Fruit fly (Drosophila melanogaster) whole organism, embryonic: Measurements from ENCODE around the gene net.

Experiments used
- ATbp ChIP-seq: fragments of 200-800 bp; sonication (Bioruptor generic); optimal IDR thresholded peaks from 2 replicates; lab custom pipeline; 2017; ENCODE audit warnings: missing biosample characterization, mild to moderate bottlenecking, missing genetic modification characterization, missing genetic modification reagents
- Blimp-1 ChIP-seq: fragments of 200-800 bp; sonication (Bioruptor generic); optimal IDR thresholded peaks from 3 replicates; lab custom pipeline; 2018; ENCODE audit warnings: missing biosample characterization, missing genetic modification characterization, mild to moderate bottlenecking, moderate library complexity, missing genetic modification reagents
- CG10267 ChIP-seq: fragments of 200-800 bp; sonication (Bioruptor generic); optimal IDR thresholded peaks from 2 replicates; lab custom pipeline; 2018; ENCODE audit warnings: missing biosample characterization, mild to moderate bottlenecking, missing genetic modification characterization, moderate library complexity
- CG11085 ChIP-seq: fragments of 200-800 bp; sonication (Bioruptor generic); IDR thresholded peaks from 2 replicates; pipeline ENCODE4 v1.3.6; 2022; ENCODE audit warnings: missing biosample characterization, missing genetic modification characterization
- CG11456 ChIP-seq: fragments of 200-800 bp; sonication (Bioruptor generic); IDR thresholded peaks from 3 replicates; pipeline ENCODE4 v1.3.6; 2022; ENCODE audit warnings: missing biosample characterization, missing genetic modification characterization
- CG11695 ChIP-seq: fragments of 200-800 bp; sonication (Bioruptor generic); IDR thresholded peaks from 3 replicates; pipeline ENCODE4 v1.3.6; 2022; ENCODE audit warnings: missing biosample characterization, missing genetic modification characterization
- CG15073 ChIP-seq: fragments of 200-800 bp; sonication (Bioruptor generic); optimal IDR thresholded peaks from 2 replicates; lab custom pipeline; 2016; ENCODE audit warnings: missing biosample characterization, missing genetic modification characterization
- CG15514 ChIP-seq: fragments of 200-800 bp; sonication (Bioruptor generic); optimal IDR thresholded peaks from 3 replicates; lab custom pipeline; 2017; ENCODE audit warnings: missing biosample characterization, missing genetic modification characterization, mild to moderate bottlenecking, moderate library complexity, missing genetic modification reagents
- CG15601 ChIP-seq: fragments of 200-800 bp; sonication (Bioruptor generic); optimal IDR thresholded peaks from 3 replicates; lab custom pipeline; 2019; ENCODE audit warnings: missing biosample characterization, mild to moderate bottlenecking, missing genetic modification characterization, moderate library complexity
- CG17186 ChIP-seq: fragments of 200-800 bp; sonication (Bioruptor generic); optimal IDR thresholded peaks from 3 replicates; lab custom pipeline; 2017; ENCODE audit warnings: missing biosample characterization, missing genetic modification reagents, missing genetic modification characterization
- CG17328 ChIP-seq: fragments of 200-800 bp; sonication (Bioruptor generic); IDR thresholded peaks from 2 replicates; pipeline ENCODE4 v1.3.6; 2022; ENCODE audit warnings: missing biosample characterization, missing genetic modification characterization
- CG17359 ChIP-seq: fragments of 200-800 bp; sonication (Bioruptor generic); optimal IDR thresholded peaks from 3 replicates; lab custom pipeline; 2018; ENCODE audit warnings: missing biosample characterization, mild to moderate bottlenecking, missing genetic modification characterization, moderate library complexity
- CG2129 ChIP-seq: fragments of 200-800 bp; sonication (Bioruptor generic); IDR thresholded peaks from 2 replicates; pipeline ENCODE4 v1.3.6; 2022; ENCODE audit warnings: missing biosample characterization, missing genetic modification characterization; ENCODE audit not compliant: partially characterized antibody
- CG2199 ChIP-seq: fragments of 200-800 bp; sonication (Bioruptor generic); IDR thresholded peaks from 3 replicates; pipeline ENCODE4 v1.3.6; 2022; ENCODE audit warnings: missing biosample characterization, missing genetic modification characterization
- CG33213 ChIP-seq: fragments of 200-800 bp; sonication (Bioruptor generic); optimal IDR thresholded peaks from 3 replicates; lab custom pipeline; 2016; ENCODE audit warnings: missing biosample characterization, missing genetic modification characterization
- CG34422 ChIP-seq: fragments of 200-800 bp; sonication (Bioruptor generic); IDR thresholded peaks from 3 replicates; pipeline ENCODE4 v1.3.6; 2022; ENCODE audit warnings: missing biosample characterization, missing genetic modification characterization
- CG4617 ChIP-seq: fragments of 200-800 bp; sonication (Bioruptor generic); optimal IDR thresholded peaks from 3 replicates; lab custom pipeline; 2016; ENCODE audit warnings: missing biosample characterization, missing genetic modification characterization, borderline replicate concordance
- CG5953 ChIP-seq: fragments of 200-800 bp; sonication (Bioruptor generic); IDR thresholded peaks from 2 replicates; pipeline ENCODE4 v1.3.6; 2022; ENCODE audit warnings: missing biosample characterization, missing genetic modification characterization
- CG6254 ChIP-seq: fragments of 200-800 bp; sonication (Bioruptor generic); optimal IDR thresholded peaks from 3 replicates; lab custom pipeline; 2017; ENCODE audit warnings: mild to moderate bottlenecking, missing biosample characterization, missing genetic modification reagents, missing genetic modification characterization
- CG6272 ChIP-seq: fragments of 200-800 bp; sonication (Bioruptor generic); IDR thresholded peaks from 2 replicates; pipeline ENCODE4 v1.3.6; 2022; ENCODE audit warnings: missing biosample characterization, missing genetic modification characterization
- CG6791 ChIP-seq: fragments of 200-800 bp; sonication (Bioruptor generic); IDR thresholded peaks from 3 replicates; pipeline ENCODE4 v1.3.6; 2022; ENCODE audit warnings: missing biosample characterization, missing genetic modification characterization; ENCODE audit not compliant: partially characterized antibody
- CG7745 ChIP-seq: fragments of 200-800 bp; sonication (Bioruptor generic); optimal IDR thresholded peaks from 2 replicates; lab custom pipeline; 2018; ENCODE audit warnings: missing biosample characterization, mild to moderate bottlenecking, missing genetic modification characterization, moderate library complexity
- CG9609 ChIP-seq: fragments of 200-800 bp; sonication (Bioruptor generic); optimal IDR thresholded peaks from 3 replicates; lab custom pipeline; 2016; ENCODE audit warnings: missing biosample characterization, missing genetic modification characterization
- CTCF ChIP-seq: fragments of 200-800 bp; sonication (Bioruptor generic); optimal IDR thresholded peaks from 2 replicates; lab custom pipeline; 2017; ENCODE audit warnings: missing biosample characterization, mild to moderate bottlenecking, missing genetic modification characterization, moderate library complexity
- HLHmδ ChIP-seq: fragments of 200-800 bp; sonication (Bioruptor generic); optimal IDR thresholded peaks from 2 replicates; lab custom pipeline; 2018; ENCODE audit warnings: missing biosample characterization, mild to moderate bottlenecking, missing genetic modification characterization, moderate library complexity
- Med ChIP-seq: fragments of 200-800 bp; sonication (Bioruptor generic); peaks from one replicate; lab custom pipeline; 2016; ENCODE audit warnings: missing biosample characterization, missing genetic modification characterization, mild to moderate bottlenecking, inconsistent platforms, moderate library complexity
- Oaz ChIP-seq: fragments of 200-800 bp; sonication (Bioruptor generic); IDR thresholded peaks from 2 replicates; pipeline ENCODE4 v1.3.6; 2022; ENCODE audit warnings: missing biosample characterization, missing genetic modification characterization
- Rx ChIP-seq: fragments of 200-800 bp; sonication (Bioruptor generic); IDR thresholded peaks from 2 replicates; pipeline ENCODE4 v1.3.6; 2022; ENCODE audit warnings: missing biosample characterization, missing genetic modification characterization
- ase ChIP-seq: fragments of 200-800 bp; sonication (Bioruptor generic); IDR thresholded peaks from 3 replicates; pipeline ENCODE4 v1.3.6; 2022; ENCODE audit warnings: missing biosample characterization, missing genetic modification characterization
- chm ChIP-seq: fragments of 200-800 bp; sonication (Bioruptor generic); IDR thresholded peaks from 2 replicates; pipeline ENCODE4 v1.3.6; 2022; ENCODE audit warnings: missing biosample characterization, missing genetic modification characterization
- cwo ChIP-seq: fragments of 200-800 bp; sonication (Bioruptor generic); optimal IDR thresholded peaks from 3 replicates; lab custom pipeline; 2017; ENCODE audit warnings: missing biosample characterization, missing genetic modification characterization, mild to moderate bottlenecking, moderate library complexity, missing genetic modification reagents
- exex ChIP-seq: fragments of 200-800 bp; sonication (Bioruptor generic); optimal IDR thresholded peaks from 4 replicates; lab custom pipeline; 2018; ENCODE audit warnings: missing biosample characterization, mild to moderate bottlenecking, missing genetic modification characterization, moderate library complexity
- gro ChIP-seq: fragments of 200-800 bp; sonication (Bioruptor generic); optimal IDR thresholded peaks from 2 replicates; lab custom pipeline; 2016; ENCODE audit warnings: missing biosample characterization, missing genetic modification characterization
- ken ChIP-seq: fragments of 200-800 bp; sonication (Bioruptor generic); IDR thresholded peaks from 3 replicates; pipeline ENCODE4 v1.3.6; 2022; ENCODE audit warnings: missing biosample characterization, missing genetic modification characterization
- kni ChIP-seq: fragments of 200-800 bp; sonication (Bioruptor generic); optimal IDR thresholded peaks from 3 replicates; lab custom pipeline; 2017; ENCODE audit warnings: mild to moderate bottlenecking, missing biosample characterization, missing genetic modification reagents, missing genetic modification characterization
- lov ChIP-seq, 2 experiments: fragments of 200-800 bp in 1 of 2; fragments of >200 bp in 1 of 2; sonication (Bioruptor generic) in 1 of 2; IDR thresholded peaks in 1 of 2; optimal IDR thresholded peaks in 1 of 2; 2 replicates in 1 of 2; 3 replicates in 1 of 2; pipeline versions ENCODE4 v1.3.6 to Lab custom; 2017 to 2022; ENCODE audit warnings: missing biosample characterization in 1 of 2, missing genetic modification characterization in 1 of 2
- mirr ChIP-seq: fragments of 200-800 bp; sonication (Bioruptor generic); optimal IDR thresholded peaks from 3 replicates; lab custom pipeline; 2018; ENCODE audit warnings: missing biosample characterization, mild to moderate bottlenecking, missing genetic modification characterization
- nom ChIP-seq: fragments of 200-800 bp; sonication (Bioruptor generic); optimal IDR thresholded peaks from 2 replicates; lab custom pipeline; 2017; ENCODE audit warnings: missing biosample characterization, missing genetic modification characterization, mild to moderate bottlenecking, moderate library complexity, missing genetic modification reagents
- peb ChIP-seq: fragments of 200-800 bp; sonication (Bioruptor generic); IDR thresholded peaks from 2 replicates; pipeline ENCODE4 v1.3.6; 2022; ENCODE audit warnings: missing biosample characterization, missing genetic modification characterization
- pros ChIP-seq: fragments of 200-800 bp; sonication (Bioruptor generic); optimal IDR thresholded peaks from 3 replicates; lab custom pipeline; 2019; ENCODE audit warnings: missing biosample characterization, mild to moderate bottlenecking, missing genetic modification characterization, moderate library complexity
- slbo ChIP-seq: fragments of 200-800 bp; sonication (Bioruptor generic); IDR thresholded peaks from 2 replicates; pipeline ENCODE4 v1.3.6; 2022; ENCODE audit warnings: missing biosample characterization, missing genetic modification characterization
- sob ChIP-seq: fragments of 200-800 bp; sonication (Bioruptor generic); IDR thresholded peaks from 2 replicates; pipeline ENCODE4 v1.3.6; 2022; ENCODE audit warnings: missing biosample characterization, missing genetic modification characterization
- sug ChIP-seq: fragments of 200-800 bp; optimal IDR thresholded peaks from 2 replicates; lab custom pipeline; 2019; ENCODE audit warnings: missing biosample characterization, mild to moderate bottlenecking, missing genetic modification characterization, moderate library complexity
- vvl ChIP-seq: fragments of 200-800 bp; sonication (Bioruptor generic); IDR thresholded peaks from 2 replicates; pipeline ENCODE4 v1.3.6; 2022; ENCODE audit warnings: missing biosample characterization, missing genetic modification characterization
- z ChIP-seq: fragments of 200-800 bp; sonication (Bioruptor generic); IDR thresholded peaks from 3 replicates; pipeline ENCODE4 v1.3.6; 2022; ENCODE audit warnings: missing biosample characterization, missing genetic modification characterization
- zfh1 ChIP-seq: fragments of 200-800 bp; sonication (Bioruptor generic); IDR thresholded peaks from 3 replicates; pipeline ENCODE4 v1.3.6; 2022; ENCODE audit warnings: missing biosample characterization, missing genetic modification characterization
- zfh2 ChIP-seq: fragments of 200-800 bp; sonication (Bioruptor generic); optimal IDR thresholded peaks from 2 replicates; lab custom pipeline; 2016; ENCODE audit warnings: missing biosample characterization, missing genetic modification characterization

Gene net

DNA sequence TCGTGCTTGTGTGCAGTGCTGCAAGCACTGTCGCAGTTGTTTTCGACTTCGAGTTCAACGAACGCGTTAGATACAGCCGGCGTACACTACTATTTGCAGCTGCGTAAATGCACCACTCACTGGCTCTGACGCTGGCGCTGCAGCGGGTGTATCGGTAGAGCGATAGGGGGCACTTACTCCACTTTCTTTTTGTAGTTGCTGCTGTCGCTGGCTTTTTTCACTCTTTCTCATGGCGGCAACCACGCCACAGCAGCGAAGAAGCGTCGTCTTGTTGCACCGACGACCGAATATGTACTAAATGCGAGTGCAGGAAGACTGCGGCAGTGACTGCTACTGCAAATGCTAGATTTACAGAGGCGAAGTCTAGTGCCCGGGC, 34.3 kb upstream of the net start, which contains the start of gene CG4822:
TSS of gene CG4822 (minus strand) at position 299 of the 376 bp plus-strand sequence.
- TF ChIP-seq ken (GFP tag; lab: Robert Waterston, UW) = 0 out of 3 replicates have a peak, but pooled peaks have one; percentile 32
- peak; percentile 77 for TF ChIP-seq CG2199
- TF ChIP-seq lov (optimal IDR thresholded peaks at IDR 0.05; lab: Kevin White, UChicago) = no peak
- TF ChIP-seq lov (GFP tag; IDR thresholded peaks at IDR 0.05; lab: Robert Waterston, UW) = 0 out of 3 replicates have a peak, but pooled peaks have one; percentile 10
- TF ChIP-seq CG2129 (GFP tag; lab: Robert Waterston, UW) = no peak
- 0 out of 3 replicates have a peak, but pooled peaks have one; percentile 6 for TF ChIP-seq CG6791 (GFP tag; lab: Robert Waterston, UW)
- no peak for TF ChIP-seq CG11695
- 0 out of 2 replicates have a peak, but pooled peaks have one; percentile 36 for TF ChIP-seq sob (GFP tag; lab: Robert Waterston, UW)
- TF ChIP-seq CG17328 (GFP tag; lab: Robert Waterston, UW) = 0 out of 2 replicates have a peak, but pooled peaks have one; percentile 15
- TF ChIP-seq zfh1 (GFP tag; lab: Robert Waterston, UW) = peak; percentile 30; the same call in 1 of the 3 replicates
- peak; percentile 27 for TF ChIP-seq nom (GFP tag; lab: Kevin White, UChicago)
- TF ChIP-seq pros = peak; percentile 18
- no peak for TF ChIP-seq CG10267 (tag; lab: Kevin White, UChicago)
- peak; percentile 22 for TF ChIP-seq CG15601 (tag; lab: Kevin White, UChicago)
- no peak for TF ChIP-seq gro (GFP tag; lab: Kevin White, UChicago)
- TF ChIP-seq CG9609 (GFP tag; lab: Kevin White, UChicago) = no peak
- 0 out of 2 replicates have a peak, but pooled peaks have one; percentile 12 for TF ChIP-seq CG11085 (GFP tag; lab: Robert Waterston, UW)
- TF ChIP-seq HLHmδ (GFP tag; lab: Kevin White, UChicago) = peak; percentile 38
- no peak for TF ChIP-seq cwo (GFP tag; lab: Kevin White, UChicago)
- TF ChIP-seq chm (GFP tag; lab: Robert Waterston, UW) = peak; percentile 32; the same call in 1 of the 2 replicates
- 0 out of 3 replicates have a peak, but pooled peaks have one; percentile 21 for TF ChIP-seq ase (GFP tag; lab: Robert Waterston, UW)
- no peak for TF ChIP-seq CG33213
- peak; percentile 44 for TF ChIP-seq Med (GFP tag; lab: Kevin White, UChicago)
- TF ChIP-seq Blimp-1 = peak; percentile 32
- TF ChIP-seq CG17186 (GFP tag; lab: Kevin White, UChicago) = no peak
- TF ChIP-seq kni (GFP tag; lab: Kevin White, UChicago) = peak; percentile 63
- TF ChIP-seq z (GFP tag; lab: Robert Waterston, UW) = peak; percentile 16; the same call in 1 of the 3 replicates
- 0 out of 2 replicates have a peak, but pooled peaks have one; percentile 34 for TF ChIP-seq CG6272
- TF ChIP-seq peb (GFP tag; lab: Robert Waterston, UW) = no peak
- TF ChIP-seq Oaz (GFP tag; lab: Robert Waterston, UW) = no peak
- TF ChIP-seq Rx (GFP tag; lab: Robert Waterston, UW) = no peak
- TF ChIP-seq CTCF (GFP tag; lab: Kevin White, UChicago) = peak; percentile 36
- TF ChIP-seq ATbp = peak; percentile 31

- TF ChIP-seq exex (peak; percentile 23), CG34422 (GFP tag; lab: Robert Waterston, UW) (0 out of 3 replicates have a peak, but pooled peaks have one; percentile 9), zfh2 (no peak), vvl (GFP tag; lab: Robert Waterston, UW) (peak; percentile 41; the same call in 1 of the 2 replicates), CG5953 (GFP tag; lab: Robert Waterston, UW) (no peak), sug (tag; lab: Kevin White, UChicago) (peak; percentile 61), CG11456 (0 out of 3 replicates have a peak, but pooled peaks have one; percentile 11), mirr (no peak), CG6254 (GFP tag; lab: Kevin White, UChicago) (peak; percentile 3), slbo (peak; percentile 18; the same call in 1 of the 2 replicates), CG15073 (GFP tag; lab: Kevin White, UChicago) (no peak), CG15514 (GFP tag; lab: Kevin White, UChicago) (no peak), CG17359 (tag; lab: Kevin White, UChicago) (peak; percentile 14), CG7745 (tag; lab: Kevin White, UChicago) (no peak), Rx (GFP tag; lab: Robert Waterston, UW) (no peak), CG4617 (GFP tag; lab: Kevin White, UChicago) (no peak)
Observed at dm6 chr2L:120492-121455, 33.6 kb upstream of the net start.
